Worm (Caenorhabditis elegans) whole organism, young adult: ENCODE results near the gene F58G11.4.

Experiments
- B0019.2 ChIP-seq: fragments of 200-800 bp; sonication (Bioruptor generic); conservative IDR thresholded peaks from 2 replicates; pipeline ENCODE4 v1.3.6; 2022; ENCODE audit warnings: missing genetic modification reagents, missing genetic modification characterization, missing compliant biosample characterization
- B0336.3 ChIP-seq: fragments of 200-800 bp; sonication (Bioruptor generic); IDR thresholded peaks from 2 replicates; pipeline ENCODE4 v1.3.6; 2022; ENCODE audit warnings: missing genetic modification characterization, missing compliant biosample characterization
- D2030.7 ChIP-seq: fragments of 200-800 bp; sonication (Bioruptor generic); IDR thresholded peaks from 2 replicates; pipeline ENCODE4 v1.3.6; 2022; ENCODE audit warnings: missing genetic modification reagents, missing genetic modification characterization, missing compliant biosample characterization
- F33H1.4 ChIP-seq: fragments of 200-800 bp; sonication (Bioruptor generic); IDR thresholded peaks from 2 replicates; pipeline ENCODE4 v1.3.6; 2022; ENCODE audit warnings: missing genetic modification reagents, missing genetic modification characterization, missing compliant biosample characterization
- F49E8.2 ChIP-seq: sonication (generic microtip); optimal IDR thresholded peaks from 3 replicates; lab custom pipeline; 2017; ENCODE audit warnings: missing genetic modification characterization, mild to moderate bottlenecking, missing compliant biosample characterization, antibody characterized with exemption, moderate library complexity; ENCODE audit not compliant: insufficient read depth
- K12H6.12 ChIP-seq: fragments of 200-800 bp; sonication (Bioruptor generic); optimal IDR thresholded peaks from 2 replicates; lab custom pipeline; 2018; ENCODE audit warnings: mild to moderate bottlenecking, missing genetic modification characterization, missing compliant biosample characterization
- Y53G8AR.9 ChIP-seq: fragments of 200-800 bp; sonication (Bioruptor generic); conservative IDR thresholded peaks from 2 replicates; pipeline ENCODE4 v1.3.6; 2022; ENCODE audit warnings: missing genetic modification reagents, missing genetic modification characterization, missing compliant biosample characterization
- Y79H2A.3 ChIP-seq: fragments of 200-800 bp; sonication (Bioruptor generic); conservative IDR thresholded peaks from 2 replicates; pipeline ENCODE4 v1.3.6; 2022; ENCODE audit warnings: missing genetic modification reagents, missing genetic modification characterization, missing compliant biosample characterization
- akir-1 ChIP-seq: fragments of 200-800 bp; sonication (Bioruptor generic); optimal IDR thresholded peaks from 2 replicates; lab custom pipeline; 2018; ENCODE audit warnings: mild to moderate bottlenecking, missing genetic modification characterization, moderate library complexity, missing compliant biosample characterization
- ama-1 ChIP-seq, 3 experiments: fragments of 150-350 bp in 1 of 3; sonication (generic microtip) in 2 of 3; optimal IDR thresholded peaks; 2 replicates each; lab custom pipeline; 2014 to 2018; ENCODE audit warnings: missing biosample characterization in 2 of 3, missing genetic modification characterization in 2 of 3, missing genetic modification reagents in 2 of 3
- aptf-2 ChIP-seq: fragments of 200-800 bp; sonication (Bioruptor generic); conservative IDR thresholded peaks from 2 replicates; pipeline ENCODE4 v1.3.6; 2022; ENCODE audit warnings: missing genetic modification reagents, missing genetic modification characterization, missing compliant biosample characterization
- athp-1 ChIP-seq: sonication (generic microtip); optimal IDR thresholded peaks from 2 replicates; lab custom pipeline; 2017; ENCODE audit warnings: mild to moderate bottlenecking, missing genetic modification characterization, missing compliant biosample characterization
- attf-5 ChIP-seq: fragments of 200-800 bp; sonication (Bioruptor generic); optimal IDR thresholded peaks from 2 replicates; lab custom pipeline; 2018; ENCODE audit warnings: mild to moderate bottlenecking, missing genetic modification characterization, missing compliant biosample characterization
- bed-1 ChIP-seq: fragments of 200-800 bp; sonication (Bioruptor generic); IDR thresholded peaks from 2 replicates; pipeline ENCODE4 v1.3.6; 2022; ENCODE audit warnings: missing genetic modification reagents, missing genetic modification characterization, missing compliant biosample characterization
- ccch-3 ChIP-seq: fragments of 200-800 bp; sonication (Bioruptor generic); optimal IDR thresholded peaks from 2 replicates; lab custom pipeline; 2018; ENCODE audit warnings: mild to moderate bottlenecking, missing genetic modification characterization, missing compliant biosample characterization
- ceh-100 ChIP-seq: fragments of 200-800 bp; sonication (Bioruptor generic); IDR thresholded peaks from 2 replicates; pipeline ENCODE4 v1.3.6; 2022; ENCODE audit warnings: missing genetic modification reagents, missing genetic modification characterization, missing compliant biosample characterization
- ceh-40 ChIP-seq: fragments of 200-800 bp; sonication (Bioruptor generic); IDR thresholded peaks from 2 replicates; pipeline ENCODE4 v1.3.6; 2022; ENCODE audit warnings: missing genetic modification characterization, missing compliant biosample characterization
- ceh-58 ChIP-seq: fragments of 200-800 bp; sonication (Bioruptor generic); IDR thresholded peaks from 2 replicates; pipeline ENCODE4 v1.3.6; 2022; ENCODE audit warnings: missing genetic modification characterization, missing compliant biosample characterization
- die-1 ChIP-seq: sonication (generic microtip); optimal IDR thresholded peaks from 2 replicates; lab custom pipeline; 2016; ENCODE audit warnings: missing genotype, mild to moderate bottlenecking, missing genetic modification characterization, missing compliant biosample characterization
- dpff-1 ChIP-seq: sonication (generic microtip); optimal IDR thresholded peaks from 2 replicates; lab custom pipeline; 2017; ENCODE audit warnings: mild to moderate bottlenecking, missing genetic modification characterization, missing compliant biosample characterization
- efl-1 ChIP-seq: fragments of 150-350 bp; optimal IDR thresholded peaks from 2 replicates; lab custom pipeline; 2014; ENCODE audit warnings: missing biosample characterization, missing genetic modification reagents, missing genetic modification characterization
- ekl-4 ChIP-seq: fragments of 200-800 bp; sonication (Bioruptor generic); IDR thresholded peaks from 2 replicates; pipeline ENCODE4 v1.3.6; 2022; ENCODE audit warnings: missing genetic modification reagents, missing genetic modification characterization, missing compliant biosample characterization
- him-1 ChIP-seq: sonication (generic microtip); optimal IDR thresholded peaks from 2 replicates; lab custom pipeline; 2016; ENCODE audit warnings: missing genotype, missing genetic modification reagents, missing genetic modification characterization, missing compliant biosample characterization
- hlh-26 ChIP-seq: fragments of 200-800 bp; sonication (Bioruptor generic); conservative IDR thresholded peaks from 2 replicates; pipeline ENCODE4 v1.3.6; 2022; ENCODE audit warnings: missing genetic modification reagents, missing genetic modification characterization, missing compliant biosample characterization
- hmg-1.2 ChIP-seq: fragments of 200-800 bp; sonication (Bioruptor generic); IDR thresholded peaks from 2 replicates; pipeline ENCODE4 v1.3.6; 2022; ENCODE audit warnings: missing genetic modification reagents, missing genetic modification characterization, missing compliant biosample characterization
- hmg-20 ChIP-seq: fragments of 200-800 bp; sonication (Bioruptor generic); IDR thresholded peaks from 2 replicates; pipeline ENCODE4 v1.3.6; 2022; ENCODE audit warnings: missing genetic modification reagents, missing genetic modification characterization, missing compliant biosample characterization
- hrde-1 ChIP-seq: sonication (generic microtip); optimal IDR thresholded peaks from 2 replicates; lab custom pipeline; 2016; ENCODE audit warnings: missing genetic modification characterization, mild to moderate bottlenecking, missing compliant biosample characterization, moderate library complexity, missing genotype, missing genetic modification reagents, borderline replicate concordance
- hsf-1 ChIP-seq: fragments of 200-800 bp; sonication (Bioruptor generic); IDR thresholded peaks from 2 replicates; pipeline ENCODE4 v1.3.6; 2022; ENCODE audit warnings: missing genetic modification reagents, missing genetic modification characterization, missing compliant biosample characterization
- lag-1 ChIP-seq: fragments of 200-800 bp; sonication (Bioruptor generic); IDR thresholded peaks from 2 replicates; pipeline ENCODE4 v1.3.6; 2022; ENCODE audit warnings: missing genetic modification reagents, missing genetic modification characterization, missing compliant biosample characterization
- let-607 ChIP-seq, 2 experiments: fragments of 200-800 bp in 1 of 2; sonication (Bioruptor generic) in 1 of 2; sonication (generic microtip) in 1 of 2; optimal IDR thresholded peaks; 2 replicates each; lab custom pipeline; 2016 to 2018; ENCODE audit warnings: mild to moderate bottlenecking in 2 of 2, missing compliant biosample characterization in 2 of 2, missing genetic modification characterization in 2 of 2, moderate library complexity in 2 of 2, missing genotype in 1 of 2
- lin-54 ChIP-seq: fragments of 200-800 bp; sonication (Bioruptor generic); optimal IDR thresholded peaks from 2 replicates; lab custom pipeline; 2018; ENCODE audit warnings: mild to moderate bottlenecking, missing genetic modification characterization, missing compliant biosample characterization
- lsl-1 ChIP-seq: fragments of 200-800 bp; sonication (Bioruptor generic); optimal IDR thresholded peaks from 2 replicates; lab custom pipeline; 2018; ENCODE audit warnings: mild to moderate bottlenecking, missing genetic modification characterization, moderate library complexity, missing compliant biosample characterization
- madf-8 ChIP-seq: fragments of 200-800 bp; sonication (Bioruptor generic); conservative IDR thresholded peaks from 2 replicates; pipeline ENCODE4 v1.3.6; 2022; ENCODE audit warnings: missing genetic modification reagents, missing genetic modification characterization, missing compliant biosample characterization
- nhr-120 ChIP-seq: fragments of 200-800 bp; sonication (Bioruptor generic); IDR thresholded peaks from 2 replicates; pipeline ENCODE4 v1.3.6; 2022; ENCODE audit warnings: missing genetic modification characterization, missing compliant biosample characterization
- nhr-179 ChIP-seq: sonication (generic microtip); optimal IDR thresholded peaks from 2 replicates; lab custom pipeline; 2016; ENCODE audit warnings: mild to moderate bottlenecking, missing genetic modification characterization, missing compliant biosample characterization
- nhr-27 ChIP-seq: fragments of 200-800 bp; sonication (Bioruptor generic); optimal IDR thresholded peaks from 2 replicates; lab custom pipeline; 2018; ENCODE audit warnings: mild to moderate bottlenecking, missing genetic modification characterization, moderate library complexity, missing compliant biosample characterization
- nhr-80 ChIP-seq: sonication (generic microtip); optimal IDR thresholded peaks from 2 replicates; lab custom pipeline; 2016; ENCODE audit warnings: missing genetic modification characterization, missing compliant biosample characterization
- nhr-90 ChIP-seq: sonication (generic microtip); optimal IDR thresholded peaks from 2 replicates; lab custom pipeline; 2016; ENCODE audit warnings: missing genotype, mild to moderate bottlenecking, missing genetic modification characterization, missing compliant biosample characterization
- rcor-1 ChIP-seq: fragments of 200-800 bp; sonication (Bioruptor generic); IDR thresholded peaks from 2 replicates; pipeline ENCODE4 v1.3.6; 2022; ENCODE audit warnings: missing genetic modification reagents, missing genetic modification characterization, missing compliant biosample characterization
- repo-1 ChIP-seq: sonication (generic microtip); optimal IDR thresholded peaks from 2 replicates; lab custom pipeline; 2017; ENCODE audit warnings: mild to moderate bottlenecking, missing genetic modification characterization, missing compliant biosample characterization
- snpc-4 ChIP-seq, 5 experiments: fragments of 150-350 bp in 1 of 5; sonication (generic microtip) in 4 of 5; optimal IDR thresholded peaks; 2 replicates each; lab custom pipeline; 2014 to 2018; ENCODE audit warnings: missing genetic modification characterization in 5 of 5, missing biosample characterization in 3 of 5, antibody characterized with exemption in 2 of 5, mild to moderate bottlenecking in 2 of 5, missing compliant biosample characterization in 2 of 5, missing genotype in 2 of 5, moderate library complexity in 2 of 5, missing genetic modification reagents in 1 of 5
- somi-1 ChIP-seq: fragments of 200-800 bp; sonication (Bioruptor generic); optimal IDR thresholded peaks from 2 replicates; lab custom pipeline; 2018; ENCODE audit warnings: mild to moderate bottlenecking, missing genetic modification characterization, missing compliant biosample characterization
- tlf-1 ChIP-seq: fragments of 200-800 bp; sonication (Bioruptor generic); optimal IDR thresholded peaks from 2 replicates; lab custom pipeline; 2018; ENCODE audit warnings: mild to moderate bottlenecking, missing genetic modification characterization, missing compliant biosample characterization
- unc-62 ChIP-seq: fragments of 150-350 bp; optimal IDR thresholded peaks from 2 replicates; lab custom pipeline; 2014; ENCODE audit warnings: missing biosample characterization, missing genetic modification reagents, missing genetic modification characterization
- ztf-22 ChIP-seq: fragments of 200-800 bp; sonication (Bioruptor generic); optimal IDR thresholded peaks from 2 replicates; lab custom pipeline; 2018; ENCODE audit warnings: mild to moderate bottlenecking, missing genetic modification characterization, moderate library complexity, missing compliant biosample characterization
- ztf-26 ChIP-seq: sonication (generic microtip); optimal IDR thresholded peaks from 2 replicates; lab custom pipeline; 2017; ENCODE audit warnings: missing genetic modification characterization, missing compliant biosample characterization
- ztf-3 ChIP-seq: fragments of 200-800 bp; sonication (Bioruptor generic); optimal IDR thresholded peaks from 2 replicates; lab custom pipeline; 2018; ENCODE audit warnings: mild to moderate bottlenecking, missing genetic modification characterization, missing compliant biosample characterization
- ztf-6 ChIP-seq: fragments of 200-800 bp; sonication (Bioruptor generic); IDR thresholded peaks from 2 replicates; pipeline ENCODE4 v1.3.6; 2022; ENCODE audit warnings: missing genetic modification reagents, missing genetic modification characterization, missing compliant biosample characterization

Gene F58G11.4

DNA sequence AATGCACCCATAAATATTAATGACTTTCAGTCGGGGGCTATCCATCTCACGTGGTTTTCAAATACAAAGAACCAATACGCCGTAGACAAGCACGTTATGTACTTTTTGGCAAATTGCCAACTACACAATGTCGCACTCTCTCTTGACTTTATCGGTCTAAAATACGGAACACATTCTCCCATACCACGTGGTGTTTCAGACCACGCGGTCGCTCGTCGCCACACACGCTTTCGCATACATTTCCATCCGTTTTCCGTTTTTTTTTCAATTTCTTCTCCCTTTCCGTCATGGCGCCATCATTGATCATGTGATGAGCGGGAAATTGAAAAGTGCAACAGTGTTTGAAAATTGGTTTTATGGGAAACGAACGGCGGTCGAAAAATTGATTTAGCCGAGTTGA, 13.8 kb upstream of the F58G11.4 start (continued):
- TF ChIP-seq hlh-26 (GFP tag; lab: Robert Waterston, UW), result no peak
- TF ChIP-seq nhr-80 (tag; lab: Kevin White, UChicago), result peak; percentile 88
- TF ChIP-seq ztf-3, result peak; percentile 79
- TF ChIP-seq hmg-1.2, result no peak; the same call in 1 of the 2 replicates
- TF ChIP-seq F49E8.2 (tag; lab: Kevin White, UChicago), result no peak
- peak; percentile 75 for TF ChIP-seq nhr-90 (tag; lab: Kevin White, UChicago)
- peak; percentile 71 for TF ChIP-seq die-1
- no peak for TF ChIP-seq bed-1 (GFP tag; lab: Robert Waterston, UW)
- peak; percentile 84 for TF ChIP-seq Y53G8AR.9 (GFP tag; lab: Robert Waterston, UW)
- TF ChIP-seq akir-1 (GFP tag; lab: Kevin White, UChicago), result no peak
- TF ChIP-seq F33H1.4, result peak; percentile 25
- TF ChIP-seq snpc-4 (GFP tag; optimal IDR thresholded peaks at IDR 0.05; lab: Kevin White, UChicago), result no peak
- TF ChIP-seq snpc-4 (tag; optimal IDR thresholded peaks at IDR 0.05; lab: Kevin White, UChicago), result peak in 2 of 4 experiments; percentile 28 to 51
- peak; percentile 66 for TF ChIP-seq lin-54 (GFP tag; lab: Kevin White, UChicago)
- TF ChIP-seq ceh-100 (GFP tag; lab: Robert Waterston, UW), result no peak
- peak; percentile 70 for TF ChIP-seq repo-1 (tag; lab: Kevin White, UChicago)
- peak; percentile 89 for TF ChIP-seq tlf-1 (GFP tag; lab: Kevin White, UChicago)
- no peak for TF ChIP-seq hrde-1
- TF ChIP-seq nhr-179 (tag; lab: Kevin White, UChicago), result no peak
- no peak for TF ChIP-seq B0019.2
- peak; percentile 96 for TF ChIP-seq ztf-22 (GFP tag; lab: Kevin White, UChicago)
- no peak for TF ChIP-seq aptf-2 (GFP tag; lab: Robert Waterston, UW)
- no peak for TF ChIP-seq hsf-1
- TF ChIP-seq dpff-1 (tag; lab: Kevin White, UChicago), result no peak
- no peak for TF ChIP-seq nhr-27 (tag; lab: Kevin White, UChicago)
- TF ChIP-seq B0336.3 (GFP tag; lab: Robert Waterston, UW), result no peak; the same call in none of the 2 replicates
- peak; percentile 66 for TF ChIP-seq ekl-4 (GFP tag; lab: Robert Waterston, UW)
- no peak for TF ChIP-seq ccch-3
- TF ChIP-seq madf-8 (GFP tag; lab: Robert Waterston, UW), result no peak
- no peak for TF ChIP-seq him-1
- peak; percentile 97 for TF ChIP-seq somi-1 (GFP tag; lab: Kevin White, UChicago)
- peak; percentile 48 for TF ChIP-seq athp-1 (tag; lab: Kevin White, UChicago)
- no peak for TF ChIP-seq D2030.7 (GFP tag; lab: Robert Waterston, UW)
- no peak for TF ChIP-seq unc-62 (GFP tag; lab: Kevin White, UChicago)
- no peak for TF ChIP-seq hmg-20 (GFP tag; lab: Robert Waterston, UW)
- TF ChIP-seq ceh-40, result no peak
- TF ChIP-seq attf-5 (GFP tag; lab: Kevin White, UChicago), result peak; percentile 78
- TF ChIP-seq ztf-26 (tag; lab: Kevin White, UChicago), result peak; percentile 96
- TF ChIP-seq rcor-1 (GFP tag; lab: Robert Waterston, UW), result peak; percentile 59
- TF ChIP-seq nhr-120, result no peak
- TF ChIP-seq ztf-6 (GFP tag; lab: Robert Waterston, UW), result peak; percentile 67; the same call in 1 of the 2 replicates
- no peak for TF ChIP-seq ceh-58 (GFP tag; lab: Robert Waterston, UW)
- no peak for TF ChIP-seq lsl-1 (GFP tag; lab: Kevin White, UChicago)
- TF ChIP-seq lag-1, result no peak
- TF ChIP-seq K12H6.12, result peak; percentile 84
- peak; percentile 60 for TF ChIP-seq ama-1 (optimal IDR thresholded peaks at IDR 0.05; lab: Kevin White, UChicago)
- no peak for TF ChIP-seq ama-1 (GFP tag; optimal IDR thresholded peaks at IDR 0.05; lab: Kevin White, UChicago)
- TF ChIP-seq Y79H2A.3 (GFP tag; lab: Robert Waterston, UW), result no peak
- no peak for TF ChIP-seq efl-1 (GFP tag; lab: Kevin White, UChicago)
- TF ChIP-seq let-607 (tag; optimal IDR thresholded peaks at IDR 0.05; lab: Kevin White, UChicago), result peak; percentile 79 to 82
